Worm (Caenorhabditis elegans) whole organism, L1 larva: ENCODE results near the gene T19H12.12.

Experiments
- ama-1 ChIP-seq: fragments of 150-350 bp; optimal IDR thresholded peaks from 2 replicates; lab custom pipeline; 2014
- blmp-1 ChIP-seq: fragments of 150-350 bp; optimal IDR thresholded peaks from 2 replicates; lab custom pipeline; 2014; ENCODE audit warnings: missing biosample characterization, missing genetic modification characterization
- ces-1 ChIP-seq: fragments of 150-350 bp; optimal IDR thresholded peaks from 2 replicates; lab custom pipeline; 2014; ENCODE audit warnings: missing biosample characterization, missing genetic modification reagents, missing genetic modification characterization
- pqm-1 ChIP-seq: sonication (generic microtip); optimal IDR thresholded peaks from 3 replicates; lab custom pipeline; 2017; ENCODE audit warnings: missing biosample characterization, missing genetic modification characterization
- swsn-7 ChIP-seq: sonication (generic microtip); optimal IDR thresholded peaks from 2 replicates; lab custom pipeline; 2016; ENCODE audit warnings: missing genetic modification characterization, missing compliant biosample characterization

- no peak for TF ChIP-seq ama-1 (lab: Kevin White, UChicago)
- TF ChIP-seq ces-1, result no peak
- peak; percentile 22 for TF ChIP-seq blmp-1 (tag; lab: Kevin White, UChicago)
- no peak for TF ChIP-seq swsn-7 (tag; lab: Kevin White, UChicago)
- TF ChIP-seq pqm-1, result no peak
Observed at ce11 chrV:4889976-4890479, 5.4 kb downstream of the T19H12.12 start, which contains the start of gene T19H12.2.
